Fruit fly (Drosophila melanogaster) whole organism, embryonic: ENCODE results near the gene pros.

ENCODE experiments used
- Adf1 ChIP-seq: fragments of 200-800 bp; sonication (Bioruptor generic); IDR thresholded peaks from 2 replicates; pipeline ENCODE4 v1.3.6; 2022; ENCODE audit warnings: missing biosample characterization, missing genetic modification characterization
- CG10959 ChIP-seq: fragments of 200-800 bp; sonication (Bioruptor generic); IDR thresholded peaks from 2 replicates; pipeline ENCODE4 v1.3.6; 2022; ENCODE audit warnings: missing biosample characterization, missing genetic modification characterization
- CG11456 ChIP-seq: fragments of 200-800 bp; sonication (Bioruptor generic); IDR thresholded peaks from 3 replicates; pipeline ENCODE4 v1.3.6; 2022; ENCODE audit warnings: missing biosample characterization, missing genetic modification characterization
- CG13123 ChIP-seq: fragments of 200-800 bp; sonication (Bioruptor generic); optimal IDR thresholded peaks from 2 replicates; lab custom pipeline; 2016; ENCODE audit warnings: missing biosample characterization, missing genetic modification characterization
- CG15479 ChIP-seq: fragments of 200-800 bp; sonication (Bioruptor generic); optimal IDR thresholded peaks from 3 replicates; lab custom pipeline; 2019; ENCODE audit warnings: missing biosample characterization, mild to moderate bottlenecking, missing genetic modification characterization, moderate library complexity
- CG18011 ChIP-seq: fragments of 200-800 bp; sonication (Bioruptor generic); optimal IDR thresholded peaks from 2 replicates; lab custom pipeline; 2017; ENCODE audit warnings: missing biosample characterization, missing genetic modification characterization, mild to moderate bottlenecking, moderate library complexity, missing genotype
- CG2129 ChIP-seq: fragments of 200-800 bp; sonication (Bioruptor generic); IDR thresholded peaks from 2 replicates; pipeline ENCODE4 v1.3.6; 2022; ENCODE audit warnings: missing biosample characterization, missing genetic modification characterization; ENCODE audit not compliant: partially characterized antibody
- CG31224 ChIP-seq: fragments of 200-800 bp; sonication (Bioruptor generic); IDR thresholded peaks from 2 replicates; pipeline ENCODE4 v1.3.6; 2022; ENCODE audit warnings: missing biosample characterization, missing genetic modification characterization
- CG33213 ChIP-seq: fragments of 200-800 bp; sonication (Bioruptor generic); optimal IDR thresholded peaks from 3 replicates; lab custom pipeline; 2016; ENCODE audit warnings: missing biosample characterization, missing genetic modification characterization
- CG3726 ChIP-seq: fragments of 200-800 bp; sonication (Bioruptor generic); IDR thresholded peaks from 3 replicates; pipeline ENCODE4, ENCODE4 v1.3.6; 2022; ENCODE audit warnings: missing biosample characterization, missing genetic modification characterization
- CG42726 ChIP-seq: fragments of 200-800 bp; sonication (Bioruptor generic); IDR thresholded peaks from 2 replicates; pipeline ENCODE4 v1.3.6; 2022; ENCODE audit warnings: missing biosample characterization, missing genetic modification characterization; ENCODE audit not compliant: partially characterized antibody
- CG6175 ChIP-seq: fragments of 200-800 bp; sonication (Bioruptor generic); IDR thresholded peaks from 3 replicates; pipeline ENCODE4 v1.3.6; 2022; ENCODE audit warnings: missing biosample characterization, missing genetic modification characterization
- CG6683 ChIP-seq: fragments of 200-800 bp; sonication (Bioruptor generic); optimal IDR thresholded peaks from 2 replicates; lab custom pipeline; 2017; ENCODE audit warnings: missing biosample characterization, mild to moderate bottlenecking, missing genetic modification characterization, missing genetic modification reagents
- CG7987 ChIP-seq: fragments of 200-800 bp; sonication (Bioruptor generic); optimal IDR thresholded peaks from 2 replicates; lab custom pipeline; 2018; ENCODE audit warnings: missing biosample characterization, mild to moderate bottlenecking, missing genetic modification characterization, moderate library complexity
- CG9876 ChIP-seq: fragments of 200-800 bp; sonication (Bioruptor generic); optimal IDR thresholded peaks from 2 replicates; lab custom pipeline; 2016; ENCODE audit warnings: missing biosample characterization, missing genetic modification characterization
- CkIIα-i1 ChIP-seq: fragments of 200-800 bp; sonication (Bioruptor generic); IDR thresholded peaks from 2 replicates; pipeline ENCODE4 v1.3.6; 2022; ENCODE audit warnings: missing biosample characterization, missing genetic modification characterization
- Dbx ChIP-seq: fragments of 200-800 bp; sonication (Bioruptor generic); IDR thresholded peaks from 3 replicates; pipeline ENCODE4 v1.3.6; 2022; ENCODE audit warnings: missing biosample characterization, missing genetic modification characterization
- Deaf1 ChIP-seq: fragments of 200-800 bp; optimal IDR thresholded peaks from 3 replicates; lab custom pipeline; 2019; ENCODE audit warnings: missing biosample characterization, mild to moderate bottlenecking, missing genetic modification characterization, moderate library complexity
- Dll ChIP-seq: fragments of 200-800 bp; sonication (Bioruptor generic); IDR thresholded peaks from 4 replicates; pipeline ENCODE4 v1.3.6; 2022; ENCODE audit warnings: missing biosample characterization, missing genetic modification characterization; ENCODE audit not compliant: partially characterized antibody
- Dp ChIP-seq: fragments of 200-800 bp; sonication (Bioruptor generic); optimal IDR thresholded peaks from 2 replicates; lab custom pipeline; 2018; ENCODE audit warnings: missing biosample characterization, mild to moderate bottlenecking, missing genetic modification characterization, moderate library complexity
- H15 ChIP-seq: fragments of 200-800 bp; sonication (Bioruptor generic); IDR thresholded peaks from 3 replicates; pipeline ENCODE4 v1.3.6; 2022; ENCODE audit warnings: missing biosample characterization, missing genetic modification characterization
- Lim3 ChIP-seq: fragments of 200-800 bp; sonication (Bioruptor generic); IDR thresholded peaks from 2 replicates; pipeline ENCODE4 v1.3.6; 2022; ENCODE audit warnings: missing biosample characterization, missing genetic modification characterization
- Nf-YB ChIP-seq: fragments of 200-800 bp; sonication (Bioruptor generic); optimal IDR thresholded peaks from 3 replicates; lab custom pipeline; 2019; ENCODE audit warnings: missing biosample characterization, mild to moderate bottlenecking, missing genetic modification characterization, moderate library complexity
- Nf-YC ChIP-seq: fragments of 200-800 bp; optimal IDR thresholded peaks from 3 replicates; lab custom pipeline; 2019; ENCODE audit warnings: missing biosample characterization, mild to moderate bottlenecking, missing genetic modification characterization, moderate library complexity
- PHDP ChIP-seq: fragments of 200-800 bp; sonication (Bioruptor generic); optimal IDR thresholded peaks from 3 replicates; lab custom pipeline; 2018; ENCODE audit warnings: missing biosample characterization, mild to moderate bottlenecking, missing genetic modification characterization, moderate library complexity
- Pdp1 ChIP-seq, 2 experiments: fragments of 200-800 bp; sonication (Bioruptor generic); optimal IDR thresholded peaks; 3 replicates each; lab custom pipeline; 2016; ENCODE audit warnings: missing biosample characterization in 2 of 2, missing genetic modification characterization in 2 of 2, mild to moderate bottlenecking in 1 of 2, moderate library complexity in 1 of 2
- Ssrp ChIP-seq: fragments of 200-800 bp; sonication (Bioruptor generic); optimal IDR thresholded peaks from 2 replicates; lab custom pipeline; 2018; ENCODE audit warnings: missing biosample characterization, mild to moderate bottlenecking, missing genetic modification characterization, moderate library complexity
- Trl ChIP-seq, 3 experiments: fragments of >200 bp in 2 of 3; fragments of 200-800 bp in 1 of 3; sonication (Bioruptor generic) in 1 of 3; optimal IDR thresholded peaks; 2 replicates in 1 of 3; 3 replicates in 2 of 3; lab custom pipeline; 2016 to 2017; ENCODE audit warnings: missing biosample characterization in 1 of 3, missing genetic modification characterization in 1 of 3
- Usf ChIP-seq: fragments of 200-800 bp; sonication (Bioruptor generic); optimal IDR thresholded peaks from 2 replicates; lab custom pipeline; 2017; ENCODE audit warnings: missing genotype, missing biosample characterization, missing genetic modification characterization
- Xbp1 ChIP-seq: fragments of 200-800 bp; sonication (Bioruptor generic); optimal IDR thresholded peaks from 3 replicates; lab custom pipeline; 2016; ENCODE audit warnings: missing biosample characterization, mild to moderate bottlenecking, missing genetic modification characterization
- cg ChIP-seq: fragments of 200-800 bp; sonication (Bioruptor generic); optimal IDR thresholded peaks from 3 replicates; lab custom pipeline; 2019; ENCODE audit warnings: missing biosample characterization, mild to moderate bottlenecking, missing genetic modification characterization, moderate library complexity
- crp ChIP-seq, 2 experiments: fragments of 200-800 bp; sonication (Bioruptor generic); optimal IDR thresholded peaks; 2 replicates in 1 of 2; 3 replicates in 1 of 2; lab custom pipeline; 2017; ENCODE audit warnings: missing biosample characterization in 2 of 2, missing genetic modification characterization in 2 of 2, mild to moderate bottlenecking in 1 of 2, moderate library complexity in 1 of 2
- cwo ChIP-seq: fragments of 200-800 bp; sonication (Bioruptor generic); optimal IDR thresholded peaks from 3 replicates; lab custom pipeline; 2017; ENCODE audit warnings: missing biosample characterization, missing genetic modification characterization, mild to moderate bottlenecking, moderate library complexity, missing genetic modification reagents
- danr ChIP-seq: fragments of 200-800 bp; sonication (Bioruptor generic); IDR thresholded peaks from 2 replicates; pipeline ENCODE4 v1.3.6; 2022; ENCODE audit warnings: missing biosample characterization, missing genetic modification characterization
- dmrt99B ChIP-seq: fragments of 200-800 bp; sonication (Bioruptor generic); optimal IDR thresholded peaks from 2 replicates; lab custom pipeline; 2018; ENCODE audit warnings: missing biosample characterization, mild to moderate bottlenecking, missing genetic modification characterization, moderate library complexity
- ewg ChIP-seq: fragments of 200-800 bp; sonication (Bioruptor generic); optimal IDR thresholded peaks from 3 replicates; lab custom pipeline; 2017; ENCODE audit warnings: mild to moderate bottlenecking, missing biosample characterization, missing genetic modification reagents, missing genetic modification characterization
- exex ChIP-seq: fragments of 200-800 bp; sonication (Bioruptor generic); optimal IDR thresholded peaks from 4 replicates; lab custom pipeline; 2018; ENCODE audit warnings: missing biosample characterization, mild to moderate bottlenecking, missing genetic modification characterization, moderate library complexity
- eyg ChIP-seq: fragments of 200-800 bp; sonication (Bioruptor generic); optimal IDR thresholded peaks from 3 replicates; lab custom pipeline; 2016; ENCODE audit warnings: missing biosample characterization, missing genetic modification characterization
- jumu ChIP-seq: fragments of 200-800 bp; sonication (Bioruptor generic); optimal IDR thresholded peaks from 3 replicates; lab custom pipeline; 2016; ENCODE audit warnings: missing biosample characterization, missing genetic modification characterization
- ken ChIP-seq: fragments of 200-800 bp; sonication (Bioruptor generic); IDR thresholded peaks from 3 replicates; pipeline ENCODE4 v1.3.6; 2022; ENCODE audit warnings: missing biosample characterization, missing genetic modification characterization
- oc ChIP-seq: fragments of 200-800 bp; sonication (Bioruptor generic); optimal IDR thresholded peaks from 2 replicates; lab custom pipeline; 2018; ENCODE audit warnings: missing biosample characterization, mild to moderate bottlenecking, missing genetic modification characterization, moderate library complexity
- ranshi ChIP-seq: fragments of 200-800 bp; sonication (Bioruptor generic); IDR thresholded peaks from 2 replicates; pipeline ENCODE4 v1.3.6; 2022; ENCODE audit warnings: missing biosample characterization, missing genetic modification characterization
- schlank ChIP-seq: fragments of 200-800 bp; sonication (Bioruptor generic); optimal IDR thresholded peaks from 2 replicates; lab custom pipeline; 2018; ENCODE audit warnings: missing biosample characterization, mild to moderate bottlenecking, missing genetic modification characterization
- slbo ChIP-seq: fragments of 200-800 bp; sonication (Bioruptor generic); IDR thresholded peaks from 2 replicates; pipeline ENCODE4 v1.3.6; 2022; ENCODE audit warnings: missing biosample characterization, missing genetic modification characterization
- sqz ChIP-seq: fragments of 200-800 bp; sonication (Bioruptor generic); optimal IDR thresholded peaks from 3 replicates; lab custom pipeline; 2018; ENCODE audit warnings: missing biosample characterization, mild to moderate bottlenecking, missing genetic modification characterization
- stc ChIP-seq: fragments of 200-800 bp; sonication (Bioruptor generic); IDR thresholded peaks from 2 replicates; pipeline ENCODE4 v1.3.6; 2022; ENCODE audit warnings: missing biosample characterization, missing genetic modification characterization
- usp ChIP-seq: fragments of >200 bp; optimal IDR thresholded peaks from 2 replicates; lab custom pipeline; 2017; ENCODE audit warnings: missing biosample characterization, missing genetic modification characterization

pros gene

DNA sequence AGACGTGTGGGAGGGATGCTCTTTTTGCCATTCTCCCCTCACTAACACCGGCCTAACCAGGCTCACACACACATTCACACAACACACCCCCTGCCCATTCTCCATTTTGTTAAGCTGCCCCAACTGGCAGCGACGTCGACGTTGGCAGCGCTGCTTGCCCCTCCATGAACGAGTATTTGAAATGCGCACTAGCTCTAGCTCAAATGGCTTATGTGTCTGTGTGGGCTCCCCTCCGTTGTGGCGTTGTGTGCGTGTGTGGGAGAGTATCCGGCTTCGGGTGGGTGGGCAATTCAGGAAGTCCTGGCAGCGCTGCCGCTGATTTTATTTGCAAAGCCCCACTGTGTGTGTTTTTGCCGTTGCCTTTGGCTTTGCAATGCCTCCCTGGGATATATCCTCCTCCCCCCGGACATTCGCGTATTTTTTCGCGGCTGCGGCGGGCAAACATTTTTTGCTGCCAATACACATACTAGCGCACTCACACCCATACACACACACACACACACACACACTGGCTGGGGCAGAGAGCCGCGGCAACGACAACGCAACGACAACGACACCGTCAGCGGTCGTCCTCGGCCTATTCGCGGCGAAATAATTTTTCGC is 6.1 kb downstream of the pros start:
- peak; percentile 93 for TF ChIP-seq Adf1 (GFP tag; lab: Robert Waterston, UW)
- TF ChIP-seq cwo (GFP tag; lab: Kevin White, UChicago) = no peak
- peak; percentile 39 for TF ChIP-seq Nf-YB (GFP tag; lab: Kevin White, UChicago)
- peak; percentile 82 for TF ChIP-seq Nf-YC (tag; lab: Kevin White, UChicago)
- peak; percentile 79 for TF ChIP-seq Deaf1 (tag; lab: Kevin White, UChicago)
- TF ChIP-seq cg = peak; percentile 30
- 0 out of 3 replicates have a peak, but pooled peaks have one; percentile 9 for TF ChIP-seq CG11456 (GFP tag; lab: Robert Waterston, UW)
- no peak for TF ChIP-seq jumu (GFP tag; lab: Kevin White, UChicago)

dm6 chr3R:11335794-11336193 is 7.5 kb downstream of the pros start:
- TF ChIP-seq CG6175 (GFP tag; lab: Robert Waterston, UW) = no peak
- no peak for TF ChIP-seq Dbx (GFP tag; lab: Robert Waterston, UW)
- TF ChIP-seq eyg (GFP tag; lab: Kevin White, UChicago) = no peak
- no peak for TF ChIP-seq CG6683 (GFP tag; lab: Kevin White, UChicago)
- no peak for TF ChIP-seq oc (tag; lab: Kevin White, UChicago)
- no peak for TF ChIP-seq CG13123
- TF ChIP-seq Deaf1 (tag; lab: Kevin White, UChicago) = peak; percentile 95
- no peak for TF ChIP-seq CG42726
- no peak for TF ChIP-seq cwo (GFP tag; lab: Kevin White, UChicago)
- peak; percentile 10 for TF ChIP-seq ewg
- peak; percentile 27; the same call in 1 of the 2 replicates for TF ChIP-seq CG31224
- no peak for TF ChIP-seq usp
- TF ChIP-seq CG3726 = no peak
- no peak for TF ChIP-seq CG10959 (GFP tag; lab: Robert Waterston, UW)
- TF ChIP-seq CkIIα-i1 (GFP tag; lab: Robert Waterston, UW) = no peak
- no peak for TF ChIP-seq Dll
- TF ChIP-seq crp (GFP tag; optimal IDR thresholded peaks at IDR 0.05; lab: Kevin White, UChicago) = no peak
- TF ChIP-seq ken (GFP tag; lab: Robert Waterston, UW) = no peak
- TF ChIP-seq Xbp1 (GFP tag; lab: Kevin White, UChicago) = no peak
- TF ChIP-seq Usf (GFP tag; lab: Kevin White, UChicago) = no peak
- TF ChIP-seq CG9876 (GFP tag; lab: Kevin White, UChicago) = no peak
- no peak for TF ChIP-seq CG18011 (GFP tag; lab: Kevin White, UChicago)
- no peak for TF ChIP-seq dmrt99B
- TF ChIP-seq CG15479 = no peak
- TF ChIP-seq CG7987 (GFP tag; lab: Kevin White, UChicago) = no peak
- no peak for TF ChIP-seq H15 (GFP tag; lab: Robert Waterston, UW)
- no peak for TF ChIP-seq Dp (GFP tag; lab: Kevin White, UChicago)
- no peak for TF ChIP-seq exex
- TF ChIP-seq Trl (optimal IDR thresholded peaks at IDR 0.05; lab: Kevin White, UChicago) = peak in 1 of 2 experiments; percentile 28
- no peak for TF ChIP-seq Trl (GFP tag; optimal IDR thresholded peaks at IDR 0.05; lab: Kevin White, UChicago)
- TF ChIP-seq Lim3 (GFP tag; lab: Robert Waterston, UW) = no peak
- no peak for TF ChIP-seq ranshi (GFP tag; lab: Robert Waterston, UW)
- peak; percentile 57 for TF ChIP-seq Nf-YC (tag; lab: Kevin White, UChicago)
- no peak for TF ChIP-seq stc
- TF ChIP-seq sqz (GFP tag; lab: Kevin White, UChicago) = no peak
- peak; percentile 84 for TF ChIP-seq Adf1 (GFP tag; lab: Robert Waterston, UW)
- TF ChIP-seq slbo (GFP tag; lab: Robert Waterston, UW) = no peak
- TF ChIP-seq cg = peak; percentile 8
- TF ChIP-seq schlank (tag; lab: Kevin White, UChicago) = no peak
- TF ChIP-seq CG2129 (GFP tag; lab: Robert Waterston, UW) = no peak
- TF ChIP-seq Pdp1 (GFP tag; optimal IDR thresholded peaks at IDR 0.05; lab: Kevin White, UChicago) = no peak
- no peak for TF ChIP-seq Ssrp
- TF ChIP-seq PHDP = no peak
- TF ChIP-seq CG33213 (GFP tag; lab: Kevin White, UChicago) = no peak
- TF ChIP-seq danr (GFP tag; lab: Robert Waterston, UW) = no peak
